Worm (Caenorhabditis elegans): Measurements from ENCODE around the gene F54F2.7.

Gene F54F2.7

ce11 chrIII:8799964-8800795, 7.0 kb downstream of the F54F2.7 start, which contains the start of gene F54F2.6 (continued):
- 0 out of 2 replicates have a peak, but pooled peaks have one; percentile 24 for TF ChIP-seq unc-3 (GFP tag; conservative IDR thresholded peaks at IDR 0.05)
- TF ChIP-seq unc-3 (tag; optimal IDR thresholded peaks at IDR 0.05), result peak; percentile 42
- TF ChIP-seq pros-1 (tag; optimal IDR thresholded peaks at IDR 0.05), result peak; percentile 78
- TF ChIP-seq ceh-30 (tag; optimal IDR thresholded peaks at IDR 0.05), result peak; percentile 3
- no peak for TF ChIP-seq nhr-232 (tag; optimal IDR thresholded peaks at IDR 0.05)
- TF ChIP-seq ztf-16 (tag; optimal IDR thresholded peaks at IDR 0.05), result peak; percentile 41
- no peak for TF ChIP-seq sox-4 (tag; optimal IDR thresholded peaks at IDR 0.05)
- TF ChIP-seq ama-1 (optimal IDR thresholded peaks at IDR 0.05), result peak; percentile 64
- peak; percentile 53 for TF ChIP-seq pqm-1 (tag; optimal IDR thresholded peaks at IDR 0.05)
- TF ChIP-seq unc-42 (tag; optimal IDR thresholded peaks at IDR 0.05), result peak; percentile 86
- TF ChIP-seq elt-2 (tag; optimal IDR thresholded peaks at IDR 0.05), result peak; percentile 44
- TF ChIP-seq dve-1 (tag; optimal IDR thresholded peaks at IDR 0.05), result no peak
- peak; percentile 0 for TF ChIP-seq ceh-48 (tag; optimal IDR thresholded peaks at IDR 0.05)
- peak; percentile 91 for TF ChIP-seq ceh-31 (tag; optimal IDR thresholded peaks at IDR 0.05)
- no peak for TF ChIP-seq ceh-24 (tag; optimal IDR thresholded peaks at IDR 0.05)
- TF ChIP-seq hlh-6 (tag; optimal IDR thresholded peaks at IDR 0.05), result no peak
- TF ChIP-seq K02D7.2 (tag; optimal IDR thresholded peaks at IDR 0.05), result no peak
- TF ChIP-seq sdc-2 (tag; optimal IDR thresholded peaks at IDR 0.05), result peak; percentile 58
- TF ChIP-seq che-1 (tag; optimal IDR thresholded peaks at IDR 0.05), result no peak
- TF ChIP-seq syd-9 (tag; optimal IDR thresholded peaks at IDR 0.05), result peak; percentile 69
- TF ChIP-seq ceh-45 (GFP tag; IDR thresholded peaks at IDR 0.05), result no peak
- TF ChIP-seq tbx-7 (tag; optimal IDR thresholded peaks at IDR 0.05), result no peak
- TF ChIP-seq odd-2 (tag; optimal IDR thresholded peaks at IDR 0.05), result no peak
- peak; percentile 88 for TF ChIP-seq hlh-30 (tag; optimal IDR thresholded peaks at IDR 0.05; ENCODE audit: insufficient read depth)
- TF ChIP-seq unc-86 (tag; optimal IDR thresholded peaks at IDR 0.05), result peak; percentile 57
- TF ChIP-seq hlh-15 (tag; optimal IDR thresholded peaks at IDR 0.05), result no peak
- TF ChIP-seq ceh-19 (GFP tag; optimal IDR thresholded peaks at IDR 0.05), result peak; percentile 77
- TF ChIP-seq tbx-2 (tag; optimal IDR thresholded peaks at IDR 0.05), result peak; percentile 80

DNA sequence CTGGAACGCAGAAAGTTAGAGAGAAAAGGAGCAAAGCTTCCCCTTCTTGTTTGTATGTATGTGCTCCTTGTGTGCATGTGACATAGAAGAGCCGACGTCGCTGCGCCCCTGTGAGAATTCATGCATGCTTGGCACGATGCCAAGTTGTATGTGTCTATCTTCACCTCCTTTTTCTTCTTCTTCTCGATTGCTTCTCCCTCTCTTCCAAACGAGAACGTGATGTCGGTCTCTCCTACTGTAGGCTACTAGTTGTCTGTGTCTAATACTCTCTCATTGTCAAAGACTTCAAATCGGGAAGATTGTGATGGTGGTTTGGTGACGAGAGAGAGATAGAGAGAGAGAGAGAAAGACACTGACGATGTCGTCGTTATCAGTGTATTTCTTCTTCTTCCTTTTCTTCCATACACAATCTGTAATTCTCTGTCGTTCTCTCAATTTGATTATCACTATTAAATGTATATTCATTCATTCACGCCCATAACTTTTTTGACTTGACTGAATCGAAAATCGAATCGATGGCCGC, 9.9 kb downstream of the F54F2.7 start:
- TF ChIP-seq ceh-31 (tag; optimal IDR thresholded peaks at IDR 0.05) (peak; percentile 50), zip-5 (tag; optimal IDR thresholded peaks at IDR 0.05) (no peak), ahr-1 (tag; optimal IDR thresholded peaks at IDR 0.05) (no peak), lin-11 (tag; optimal IDR thresholded peaks at IDR 0.05) (no peak), ref-2 (tag; optimal IDR thresholded peaks at IDR 0.05) (no peak), pat-9 (tag; optimal IDR thresholded peaks at IDR 0.05) (no peak), ceh-30 (tag; optimal IDR thresholded peaks at IDR 0.05) (no peak), ceh-45 (GFP tag; IDR thresholded peaks at IDR 0.05) (no peak), C38D4.7 (GFP tag; optimal IDR thresholded peaks at IDR 0.05) (no peak), lim-6 (tag; optimal IDR thresholded peaks at IDR 0.05) (no peak), ceh-18 (tag; optimal IDR thresholded peaks at IDR 0.05) (peak; percentile 33), fkh-10 (GFP tag; optimal IDR thresholded peaks at IDR 0.05) (no peak), ceh-48 (tag; optimal IDR thresholded peaks at IDR 0.05) (no peak), npax-4 (tag; optimal IDR thresholded peaks at IDR 0.05) (no peak), pros-1 (tag; optimal IDR thresholded peaks at IDR 0.05) (no peak), tbx-7 (tag; optimal IDR thresholded peaks at IDR 0.05) (no peak), nfya-1 (tag; optimal IDR thresholded peaks at IDR 0.05) (peak; percentile 66), ceh-2 (tag; optimal IDR thresholded peaks at IDR 0.05) (no peak), dve-1 (tag; optimal IDR thresholded peaks at IDR 0.05) (no peak), ceh-9 (tag; optimal IDR thresholded peaks at IDR 0.05) (no peak), elt-2 (tag; optimal IDR thresholded peaks at IDR 0.05) (peak; percentile 65), pha-2 (tag; optimal IDR thresholded peaks at IDR 0.05) (no peak), unc-42 (tag; optimal IDR thresholded peaks at IDR 0.05) (peak; percentile 20), pha-4 (tag; optimal IDR thresholded peaks at IDR 0.05) (no peak), ztf-16 (tag; optimal IDR thresholded peaks at IDR 0.05) (no peak), dmd-4 (tag; optimal IDR thresholded peaks at IDR 0.05; ENCODE audit: borderline replicate concordance) (no peak), hlh-6 (tag; optimal IDR thresholded peaks at IDR 0.05) (no peak), Y22D7AL.16 (tag; optimal IDR thresholded peaks at IDR 0.05) (no peak), gmeb-2 (tag; optimal IDR thresholded peaks at IDR 0.05) (no peak), ttx-3 (tag; optimal IDR thresholded peaks at IDR 0.05) (no peak), K02D7.2 (tag; optimal IDR thresholded peaks at IDR 0.05) (no peak), K09A11.1 (tag; optimal IDR thresholded peaks at IDR 0.05; ENCODE audit: insufficient read depth) (no peak), pag-3 (tag; optimal IDR thresholded peaks at IDR 0.05; ENCODE audit: borderline replicate concordance) (no peak)
